Worm (Caenorhabditis elegans) whole organism, late embryonic: ENCODE data around the gene R07E5.19.

ENCODE experiments used
- C08G9.2 ChIP-seq: sonication (generic microtip); optimal IDR thresholded peaks from 2 replicates; lab custom pipeline; 2016; ENCODE audit warnings: mild to moderate bottlenecking, missing genetic modification characterization, moderate library complexity, missing compliant biosample characterization
- C38D4.7 ChIP-seq: fragments of 200-800 bp; sonication (Bioruptor generic); optimal IDR thresholded peaks from 2 replicates; lab custom pipeline; 2018; ENCODE audit warnings: mild to moderate bottlenecking, missing genetic modification characterization, moderate library complexity, missing compliant biosample characterization
- F13H6.1 ChIP-seq: sonication (generic microtip); optimal IDR thresholded peaks from 2 replicates; lab custom pipeline; 2016; ENCODE audit warnings: missing genetic modification characterization, missing compliant biosample characterization
- T23F11.4 ChIP-seq: fragments of 200-800 bp; sonication (Bioruptor generic); optimal IDR thresholded peaks from 2 replicates; lab custom pipeline; 2018; ENCODE audit warnings: mild to moderate bottlenecking, missing genetic modification characterization, missing compliant biosample characterization
- ahr-1 ChIP-seq: sonication (generic microtip); optimal IDR thresholded peaks from 2 replicates; lab custom pipeline; 2016; ENCODE audit warnings: missing genetic modification characterization, missing compliant biosample characterization
- ama-1 ChIP-seq: fragments of 150-350 bp; optimal IDR thresholded peaks from 2 replicates; lab custom pipeline; 2014
- ceh-14 ChIP-seq: sonication (generic microtip); optimal IDR thresholded peaks from 2 replicates; lab custom pipeline; 2016; ENCODE audit warnings: missing genotype, missing genetic modification characterization, missing compliant biosample characterization
- ceh-19 ChIP-seq: fragments of 200-800 bp; sonication (Bioruptor generic); optimal IDR thresholded peaks from 2 replicates; lab custom pipeline; 2018; ENCODE audit warnings: mild to moderate bottlenecking, missing genetic modification characterization, missing compliant biosample characterization
- ceh-24 ChIP-seq: sonication (generic microtip); optimal IDR thresholded peaks from 2 replicates; lab custom pipeline; 2016; ENCODE audit warnings: mild to moderate bottlenecking, missing genetic modification characterization, missing compliant biosample characterization
- ceh-30 ChIP-seq: fragments of 150-350 bp; optimal IDR thresholded peaks from 2 replicates; lab custom pipeline; 2014; ENCODE audit warnings: missing biosample characterization, missing genetic modification characterization
- ceh-31 ChIP-seq: sonication (generic microtip); optimal IDR thresholded peaks from 2 replicates; lab custom pipeline; 2016; ENCODE audit warnings: missing genetic modification characterization, missing compliant biosample characterization
- ceh-48 ChIP-seq: sonication (generic microtip); optimal IDR thresholded peaks from 2 replicates; lab custom pipeline; 2016; ENCODE audit warnings: missing genetic modification characterization, inconsistent platforms, missing compliant biosample characterization
- ceh-9 ChIP-seq: sonication (generic microtip); optimal IDR thresholded peaks from 2 replicates; lab custom pipeline; 2016; ENCODE audit warnings: mild to moderate bottlenecking, missing genetic modification characterization, inconsistent platforms, missing compliant biosample characterization
- elt-2 ChIP-seq: sonication (generic microtip); optimal IDR thresholded peaks from 2 replicates; lab custom pipeline; 2016; ENCODE audit warnings: missing genetic modification reagents, missing genetic modification characterization, missing compliant biosample characterization
- ets-4 ChIP-seq: sonication (generic microtip); optimal IDR thresholded peaks from 2 replicates; lab custom pipeline; 2016; ENCODE audit warnings: missing genetic modification characterization, missing compliant biosample characterization
- fax-1 ChIP-seq: sonication (generic microtip); optimal IDR thresholded peaks from 2 replicates; lab custom pipeline; 2016; ENCODE audit warnings: missing genotype, missing genetic modification characterization, missing compliant biosample characterization
- fkh-10 ChIP-seq: fragments of 150-350 bp; optimal IDR thresholded peaks from 2 replicates; lab custom pipeline; 2014; ENCODE audit warnings: missing biosample characterization, missing genetic modification reagents, missing genetic modification characterization
- fkh-6 ChIP-seq: sonication (generic microtip); optimal IDR thresholded peaks from 2 replicates; lab custom pipeline; 2016; ENCODE audit warnings: missing genetic modification characterization, missing compliant biosample characterization
- gmeb-2 ChIP-seq: sonication (generic microtip); optimal IDR thresholded peaks from 2 replicates; lab custom pipeline; 2016; ENCODE audit warnings: missing genetic modification characterization, inconsistent platforms, missing compliant biosample characterization
- hlh-15 ChIP-seq: sonication (generic microtip); optimal IDR thresholded peaks from 2 replicates; lab custom pipeline; 2016; ENCODE audit warnings: missing genetic modification characterization, missing compliant biosample characterization
- hlh-30 ChIP-seq: sonication (generic microtip); optimal IDR thresholded peaks from 2 replicates; lab custom pipeline; 2017; ENCODE audit warnings: antibody characterized with exemption, missing genetic modification characterization, missing compliant biosample characterization; ENCODE audit not compliant: insufficient read depth
- hlh-6 ChIP-seq: sonication (generic microtip); optimal IDR thresholded peaks from 2 replicates; lab custom pipeline; 2016; ENCODE audit warnings: missing genotype, missing genetic modification characterization, missing compliant biosample characterization
- lim-6 ChIP-seq: sonication (generic microtip); optimal IDR thresholded peaks from 2 replicates; lab custom pipeline; 2016; ENCODE audit warnings: missing genetic modification characterization, missing compliant biosample characterization
- mec-3 ChIP-seq: sonication (generic microtip); optimal IDR thresholded peaks from 2 replicates; lab custom pipeline; 2016; ENCODE audit warnings: borderline replicate concordance, missing genetic modification characterization, missing compliant biosample characterization
- nfya-1 ChIP-seq: sonication (generic microtip); optimal IDR thresholded peaks from 2 replicates; lab custom pipeline; 2017; ENCODE audit warnings: missing genetic modification characterization, mild to moderate bottlenecking, missing compliant biosample characterization, antibody characterized with exemption, moderate library complexity
- nhr-11 ChIP-seq: fragments of 150-350 bp; optimal IDR thresholded peaks from 2 replicates; lab custom pipeline; 2014; ENCODE audit warnings: missing biosample characterization, missing genetic modification characterization
- pag-3 ChIP-seq: sonication (generic microtip); optimal IDR thresholded peaks from 2 replicates; lab custom pipeline; 2016; ENCODE audit warnings: missing compliant biosample characterization, missing genetic modification characterization, borderline replicate concordance
- rnt-1 ChIP-seq: sonication (generic microtip); optimal IDR thresholded peaks from 2 replicates; lab custom pipeline; 2016; ENCODE audit warnings: missing genetic modification characterization, missing compliant biosample characterization
- sdc-2 ChIP-seq: sonication (generic microtip); optimal IDR thresholded peaks from 2 replicates; lab custom pipeline; 2016; ENCODE audit warnings: missing genotype, missing genetic modification characterization, missing compliant biosample characterization
- sox-2 ChIP-seq: fragments of 200-800 bp; sonication (Bioruptor generic); IDR thresholded peaks from 2 replicates; pipeline ENCODE4 v1.3.6; 2022; ENCODE audit warnings: missing genetic modification reagents, missing genetic modification characterization, missing compliant biosample characterization
- sox-4 ChIP-seq: sonication (generic microtip); optimal IDR thresholded peaks from 2 replicates; lab custom pipeline; 2017; ENCODE audit warnings: mild to moderate bottlenecking, missing genetic modification characterization, inconsistent platforms, missing compliant biosample characterization
- tbx-7 ChIP-seq: sonication (generic microtip); optimal IDR thresholded peaks from 2 replicates; lab custom pipeline; 2016; ENCODE audit warnings: missing genotype, missing genetic modification characterization, missing compliant biosample characterization
- ttx-3 ChIP-seq: sonication (generic microtip); optimal IDR thresholded peaks from 2 replicates; lab custom pipeline; 2016; ENCODE audit warnings: missing genetic modification reagents, missing genetic modification characterization, missing compliant biosample characterization
- unc-3 ChIP-seq, 2 experiments: fragments of 200-800 bp in 1 of 2; sonication (Bioruptor generic) in 1 of 2; sonication (generic microtip) in 1 of 2; conservative IDR thresholded peaks in 1 of 2; optimal IDR thresholded peaks in 1 of 2; 2 replicates each; pipeline versions ENCODE4 v1.3.6 to Lab custom; 2016 to 2022; ENCODE audit warnings: missing compliant biosample characterization in 2 of 2, missing genetic modification characterization in 2 of 2, missing genetic modification reagents in 1 of 2
- unc-42 ChIP-seq: sonication (generic microtip); optimal IDR thresholded peaks from 2 replicates; lab custom pipeline; 2016; ENCODE audit warnings: missing genotype, missing genetic modification characterization, missing compliant biosample characterization
- zip-5 ChIP-seq: sonication (generic microtip); optimal IDR thresholded peaks from 2 replicates; lab custom pipeline; 2016; ENCODE audit warnings: missing genetic modification characterization, missing compliant biosample characterization
- ztf-16 ChIP-seq: sonication (generic microtip); optimal IDR thresholded peaks from 2 replicates; lab custom pipeline; 2017; ENCODE audit warnings: missing genetic modification characterization, missing compliant biosample characterization

The R07E5.19 gene

ce11 chrIII:4395857-4396256, 22.0 kb downstream of the R07E5.19 start:
- TF ChIP-seq C08G9.2 (no peak), nfya-1 (tag; lab: Kevin White, UChicago) (peak; percentile 72)

ce11 chrIII:4394496-4394895, 23.4 kb downstream of the R07E5.19 start, which contains the start of gene R07E5.4:
Gene R07E5.4, plus strand, starts transcription at chrIII:4394796.
- TF ChIP-seq ceh-31 (tag; lab: Kevin White, UChicago) (no peak), nhr-11 (tag; lab: Kevin White, UChicago) (no peak), ama-1 (lab: Kevin White, UChicago) (no peak), ceh-9 (tag; lab: Kevin White, UChicago) (no peak), ceh-19 (no peak), sdc-2 (tag; lab: Kevin White, UChicago) (no peak), fkh-10 (GFP tag; lab: Kevin White, UChicago) (no peak), unc-3 (GFP tag; conservative IDR thresholded peaks at IDR 0.05; lab: Robert Waterston, UW) (no peak), unc-3 (tag; optimal IDR thresholded peaks at IDR 0.05; lab: Kevin White, UChicago) (no peak), fkh-6 (tag; lab: Kevin White, UChicago) (no peak), sox-4 (tag; lab: Kevin White, UChicago) (no peak), tbx-7 (tag; lab: Kevin White, UChicago) (no peak), mec-3 (tag; lab: Kevin White, UChicago) (no peak), hlh-15 (tag; lab: Kevin White, UChicago) (no peak), lim-6 (tag; lab: Kevin White, UChicago) (no peak), zip-5 (no peak), ceh-24 (tag; lab: Kevin White, UChicago) (no peak), F13H6.1 (tag; lab: Kevin White, UChicago) (no peak), ceh-14 (tag; lab: Kevin White, UChicago) (no peak), fax-1 (tag; lab: Kevin White, UChicago) (no peak)

ce11 chrIII:4391938-4392337, 25.9 kb downstream of the R07E5.19 start:
- TF ChIP-seq sdc-2 (tag; lab: Kevin White, UChicago), result no peak
- TF ChIP-seq, all 69 proteins: peak for 0

ce11 chrIII:4391319-4391718, 26.5 kb downstream of the R07E5.19 start:
- no peak for TF ChIP-seq ets-4 (tag; lab: Kevin White, UChicago)
- no peak for TF ChIP-seq sox-2
- TF ChIP-seq ztf-16 (tag; lab: Kevin White, UChicago), result no peak
- TF ChIP-seq fkh-10 (GFP tag; lab: Kevin White, UChicago), result no peak

ce11 chrIII:4390421-4390820, 27.4 kb downstream of the R07E5.19 start:
- no peak for TF ChIP-seq pag-3 (tag; lab: Kevin White, UChicago)
- TF ChIP-seq ceh-9 (tag; lab: Kevin White, UChicago), result no peak
- TF ChIP-seq elt-2 (tag; lab: Kevin White, UChicago), result no peak
- TF ChIP-seq hlh-30 (tag; lab: Kevin White, UChicago), result no peak
- no peak for TF ChIP-seq T23F11.4 (GFP tag; lab: Kevin White, UChicago)
- TF ChIP-seq hlh-6 (tag; lab: Kevin White, UChicago), result no peak
- TF ChIP-seq gmeb-2 (tag; lab: Kevin White, UChicago), result no peak
- TF ChIP-seq ceh-48 (tag; lab: Kevin White, UChicago), result no peak
- no peak for TF ChIP-seq unc-42 (tag; lab: Kevin White, UChicago)
- TF ChIP-seq rnt-1 (tag; lab: Kevin White, UChicago), result no peak
- no peak for TF ChIP-seq nfya-1 (tag; lab: Kevin White, UChicago)
- TF ChIP-seq ttx-3 (tag; lab: Kevin White, UChicago), result no peak
- no peak for TF ChIP-seq C38D4.7 (GFP tag; lab: Kevin White, UChicago)
- TF ChIP-seq ceh-30 (tag; lab: Kevin White, UChicago), result no peak
- no peak for TF ChIP-seq sox-2
- TF ChIP-seq ets-4 (tag; lab: Kevin White, UChicago), result no peak
- no peak for TF ChIP-seq ceh-19
- TF ChIP-seq fkh-6 (tag; lab: Kevin White, UChicago), result no peak
- TF ChIP-seq ahr-1 (tag; lab: Kevin White, UChicago), result no peak
- TF ChIP-seq unc-3 (GFP tag; conservative IDR thresholded peaks at IDR 0.05; lab: Robert Waterston, UW), result no peak
- TF ChIP-seq unc-3 (tag; optimal IDR thresholded peaks at IDR 0.05; lab: Kevin White, UChicago), result no peak
